Worm (Caenorhabditis elegans): Measurements from ENCODE around the gene cdt-2.
"Not testable (repeated sequence)": the region's sequence is repeated elsewhere in the genome, so short reads cannot be mapped to it uniquely, and the experiment has no call there.

DNA sequence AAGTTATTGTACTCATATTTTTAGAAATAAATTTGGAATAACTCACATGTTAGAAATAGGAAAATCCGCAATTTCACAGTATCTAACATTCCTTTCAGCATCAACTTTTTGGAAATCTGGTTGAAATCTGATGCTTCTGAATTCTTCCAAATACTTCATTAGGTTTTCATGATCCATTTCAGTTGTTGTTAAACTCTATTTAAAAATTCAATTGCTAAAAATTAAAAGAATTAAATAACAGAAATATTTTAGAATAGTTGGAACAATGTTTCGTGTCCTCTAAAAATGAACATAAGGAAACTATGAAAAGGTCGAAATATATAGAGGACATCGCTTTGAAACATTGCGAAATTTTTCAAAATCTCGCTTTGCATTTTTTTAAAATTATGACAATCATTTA is 40.4 kb upstream of the cdt-2 start, which contains the start of gene cng-1:
- not testable (repeated sequence) for TF ChIP-seq ama-1 (optimal IDR thresholded peaks at IDR 0.05); hmbx-1 (tag; optimal IDR thresholded peaks at IDR 0.05); pes-1 (GFP tag; IDR thresholded peaks at IDR 0.05); sea-1 (GFP tag; conservative IDR thresholded peaks at IDR 0.05); ceh-13 (GFP tag; optimal IDR thresholded peaks at IDR 0.05); aly-1 (tag; optimal IDR thresholded peaks at IDR 0.05); scrt-1 (GFP tag; IDR thresholded peaks at IDR 0.05); hmg-4 (GFP tag; optimal IDR thresholded peaks at IDR 0.05); F13C5.2 (tag; optimal IDR thresholded peaks at IDR 0.05); ets-7 (tag; optimal IDR thresholded peaks at IDR 0.05)

All from whole organism, early embryonic.